Worm (Caenorhabditis elegans) whole organism, L1 larva: ENCODE results near the gene nep-26.

Experiments used
- Y116A8C.19 ChIP-seq: sonication (generic microtip); optimal IDR thresholded peaks from 2 replicates; lab custom pipeline; 2016; ENCODE audit warnings: missing compliant biosample characterization, missing genetic modification characterization, borderline replicate concordance
- ceh-8 ChIP-seq: fragments of 200-800 bp; sonication (Bioruptor generic); optimal IDR thresholded peaks from 2 replicates; lab custom pipeline; 2018; ENCODE audit warnings: mild to moderate bottlenecking, missing genetic modification characterization, moderate library complexity, missing compliant biosample characterization
- fos-1 ChIP-seq: fragments of 150-350 bp; optimal IDR thresholded peaks from 2 replicates; lab custom pipeline; 2014; ENCODE audit warnings: missing biosample characterization, missing genetic modification characterization
- lin-13 ChIP-seq: fragments of 150-350 bp; optimal IDR thresholded peaks from 2 replicates; lab custom pipeline; 2014; ENCODE audit warnings: missing biosample characterization, missing genetic modification reagents, missing genetic modification characterization
- lin-14 ChIP-seq: fragments of 200-800 bp; sonication (Bioruptor generic); optimal IDR thresholded peaks from 2 replicates; lab custom pipeline; 2018; ENCODE audit warnings: mild to moderate bottlenecking, missing genetic modification characterization, moderate library complexity, missing compliant biosample characterization
- lir-3 ChIP-seq: sonication (generic microtip); optimal IDR thresholded peaks from 2 replicates; lab custom pipeline; 2016; ENCODE audit warnings: mild to moderate bottlenecking, missing genetic modification characterization, moderate library complexity, missing compliant biosample characterization; ENCODE audit not compliant: poor library complexity
- nhr-11 ChIP-seq: fragments of 150-350 bp; optimal IDR thresholded peaks from 2 replicates; lab custom pipeline; 2014; ENCODE audit warnings: missing biosample characterization, missing genetic modification characterization
- rnt-1 ChIP-seq: sonication (generic microtip); optimal IDR thresholded peaks from 2 replicates; lab custom pipeline; 2016; ENCODE audit warnings: mild to moderate bottlenecking, missing genetic modification characterization, moderate library complexity, missing compliant biosample characterization
- skn-1 ChIP-seq: fragments of 150-350 bp; optimal IDR thresholded peaks from 2 replicates; lab custom pipeline; 2014; ENCODE audit warnings: missing biosample characterization, missing genetic modification characterization
- swsn-7 ChIP-seq: sonication (generic microtip); optimal IDR thresholded peaks from 2 replicates; lab custom pipeline; 2016; ENCODE audit warnings: missing genetic modification characterization, missing compliant biosample characterization
- tbx-2 ChIP-seq: sonication (generic microtip); optimal IDR thresholded peaks from 2 replicates; lab custom pipeline; 2016; ENCODE audit warnings: missing genetic modification characterization, missing compliant biosample characterization
- unc-130 ChIP-seq: fragments of 150-350 bp; optimal IDR thresholded peaks from 2 replicates; lab custom pipeline; 2017; ENCODE audit warnings: missing biosample characterization, missing genetic modification characterization, inconsistent platforms
- unc-62 ChIP-seq: fragments of 150-350 bp; optimal IDR thresholded peaks from 2 replicates; lab custom pipeline; 2014; ENCODE audit warnings: missing biosample characterization, missing genetic modification reagents, missing genetic modification characterization
- vab-15 ChIP-seq: sonication (generic microtip); optimal IDR thresholded peaks from 2 replicates; lab custom pipeline; 2017; ENCODE audit warnings: missing genotype, mild to moderate bottlenecking, missing genetic modification characterization, missing compliant biosample characterization
- zag-1 ChIP-seq: fragments of 150-350 bp; optimal IDR thresholded peaks from 2 replicates; lab custom pipeline; 2014; ENCODE audit warnings: missing biosample characterization, missing genetic modification characterization
- zip-4 ChIP-seq: fragments of 200-800 bp; sonication (Bioruptor generic); optimal IDR thresholded peaks from 2 replicates; lab custom pipeline; 2018; ENCODE audit warnings: mild to moderate bottlenecking, missing genetic modification characterization, moderate library complexity, missing compliant biosample characterization
- ztf-4 ChIP-seq: fragments of 150-350 bp; optimal IDR thresholded peaks from 2 replicates; lab custom pipeline; 2014; ENCODE audit warnings: missing biosample characterization, missing genetic modification characterization

The nep-26 gene

ce11 chrII:10234398-10234797, 65.5 kb downstream of the nep-26 start, which contains the start of gene ubxn-5:
TSS of gene ubxn-5 (minus strand) at chrII:10234498.
- no peak for TF ChIP-seq lin-13 (GFP tag; lab: Kevin White, UChicago)
- TF ChIP-seq lin-14 = no peak
- no peak for TF ChIP-seq swsn-7
- no peak for TF ChIP-seq rnt-1 (tag; lab: Kevin White, UChicago)
- no peak for TF ChIP-seq nhr-11 (tag; lab: Kevin White, UChicago)
- no peak for TF ChIP-seq unc-130 (tag; lab: Kevin White, UChicago)
- no peak for TF ChIP-seq unc-62
- TF ChIP-seq skn-1 (tag; lab: Kevin White, UChicago) = no peak
- TF ChIP-seq zip-4 (GFP tag; lab: Kevin White, UChicago) = no peak
- TF ChIP-seq zag-1 (tag; lab: Kevin White, UChicago) = no peak
- TF ChIP-seq lir-3 (tag; lab: Kevin White, UChicago) = no peak
- TF ChIP-seq tbx-2 (tag; lab: Kevin White, UChicago) = no peak
- no peak for TF ChIP-seq fos-1 (tag; lab: Kevin White, UChicago)
- no peak for TF ChIP-seq Y116A8C.19 (tag; lab: Kevin White, UChicago)
- TF ChIP-seq ceh-8 = no peak
- TF ChIP-seq ztf-4 (tag; lab: Kevin White, UChicago) = no peak
- no peak for TF ChIP-seq vab-15
